Worm (Caenorhabditis elegans): ENCODE results near the gene thoc-5.

thoc-5 gene

ce11 chrIII:5340530-5340929 lies 8.7 kb downstream of the thoc-5 start:
- TF ChIP-seq F55B11.4 (tag; optimal IDR thresholded peaks at IDR 0.05; ENCODE audit: borderline replicate concordance, insufficient read depth), result no peak
- no peak for TF ChIP-seq ztf-6 (GFP tag; IDR thresholded peaks at IDR 0.05)
- TF ChIP-seq ztf-25 (GFP tag; IDR thresholded peaks at IDR 0.05), result no peak
- no peak for TF ChIP-seq attf-3 (GFP tag; conservative IDR thresholded peaks at IDR 0.05)
- TF ChIP-seq ets-4 (GFP tag; optimal IDR thresholded peaks at IDR 0.05), result no peak
- TF ChIP-seq F57A8.1 (GFP tag; optimal IDR thresholded peaks at IDR 0.05), result no peak
- no peak for TF ChIP-seq ztf-22 (GFP tag; optimal IDR thresholded peaks at IDR 0.05)
- no peak for TF ChIP-seq zfh-2 (GFP tag; conservative IDR thresholded peaks at IDR 0.05)
- TF ChIP-seq nhr-27 (tag; optimal IDR thresholded peaks at IDR 0.05), result no peak
- no peak for TF ChIP-seq lin-35 (GFP tag; optimal IDR thresholded peaks at IDR 0.05)
- TF ChIP-seq ceh-91 (GFP tag; IDR thresholded peaks at IDR 0.05), result no peak
- no peak for TF ChIP-seq B0019.2 (GFP tag; conservative IDR thresholded peaks at IDR 0.05)

ce11 chrIII:5338787-5339186 lies 10.4 kb downstream of the thoc-5 start:
- TF ChIP-seq attf-6 (GFP tag; IDR thresholded peaks at IDR 0.05) (no peak), cebp-2 (GFP tag; IDR thresholded peaks at IDR 0.05) (no peak), egrh-3 (GFP tag; IDR thresholded peaks at IDR 0.05) (no peak), zfh-2 (GFP tag; conservative IDR thresholded peaks at IDR 0.05) (no peak)

ce11 chrIII:5334517-5335049 lies 14.6 kb downstream of the thoc-5 start:
- no peak for TF ChIP-seq repo-1 (tag; optimal IDR thresholded peaks at IDR 0.05)
- TF ChIP-seq Y56A3A.18 (GFP tag; IDR thresholded peaks at IDR 0.05), result no peak
- no peak for TF ChIP-seq F49E8.2 (tag; optimal IDR thresholded peaks at IDR 0.05; ENCODE audit: insufficient read depth)
- 0 out of 2 replicates have a peak, but pooled peaks have one; percentile 13 for TF ChIP-seq cebp-1 (GFP tag; IDR thresholded peaks at IDR 0.05)
- no peak for TF ChIP-seq cebp-1 (tag; optimal IDR thresholded peaks at IDR 0.05)
- TF ChIP-seq attf-3 (GFP tag; conservative IDR thresholded peaks at IDR 0.05), result no peak
- TF ChIP-seq atf-7 (tag; optimal IDR thresholded peaks at IDR 0.05), result no peak
- no peak for TF ChIP-seq F22D6.2 (tag; optimal IDR thresholded peaks at IDR 0.05)
- TF ChIP-seq dox-1 (GFP tag; IDR thresholded peaks at IDR 0.05), result 0 out of 2 replicates have a peak, but pooled peaks have one; percentile 28
- no peak for TF ChIP-seq lin-35 (GFP tag; optimal IDR thresholded peaks at IDR 0.05)
- TF ChIP-seq nhr-80 (tag; optimal IDR thresholded peaks at IDR 0.05), result peak; percentile 60
- no peak for TF ChIP-seq sea-2 (GFP tag; IDR thresholded peaks at IDR 0.05)
- no peak for TF ChIP-seq hlh-12 (tag; optimal IDR thresholded peaks at IDR 0.05)
- TF ChIP-seq nhr-27 (tag; optimal IDR thresholded peaks at IDR 0.05), result no peak
- TF ChIP-seq rec-8 (tag; optimal IDR thresholded peaks at IDR 0.05), result no peak
- TF ChIP-seq ceh-27 (GFP tag; optimal IDR thresholded peaks at IDR 0.05), result no peak

ce11 chrIII:5329372-5329771 lies 19.8 kb downstream of the thoc-5 start:
- TF ChIP-seq ets-4 (GFP tag; optimal IDR thresholded peaks at IDR 0.05), result no peak
- TF ChIP-seq ccch-3 (GFP tag; optimal IDR thresholded peaks at IDR 0.05), result no peak
- TF ChIP-seq F57C9.4 (tag; optimal IDR thresholded peaks at IDR 0.05), result no peak
- TF ChIP-seq nfya-1 (tag; optimal IDR thresholded peaks at IDR 0.05; ENCODE audit: borderline replicate concordance, insufficient read depth), result no peak
- no peak for TF ChIP-seq repo-1 (tag; optimal IDR thresholded peaks at IDR 0.05)
- TF ChIP-seq somi-1 (GFP tag; optimal IDR thresholded peaks at IDR 0.05), result no peak
- TF ChIP-seq nhr-120 (GFP tag; IDR thresholded peaks at IDR 0.05), result no peak
- TF ChIP-seq lir-1 (GFP tag; conservative IDR thresholded peaks at IDR 0.05), result no peak
- no peak for TF ChIP-seq snpc-1.3 (tag; optimal IDR thresholded peaks at IDR 0.05; ENCODE audit: insufficient read depth)
- no peak for TF ChIP-seq T07F8.4 (tag; optimal IDR thresholded peaks at IDR 0.05)
- TF ChIP-seq Y53F4B.3 (GFP tag; IDR thresholded peaks at IDR 0.05), result no peak
- no peak for TF ChIP-seq chd-7 (tag; optimal IDR thresholded peaks at IDR 0.05)

All from whole organism, young adult.